Fruit fly (Drosophila melanogaster): ENCODE results near the gene heph.
A peak's percentile ranks its signal among the peaks of the same experiment; 100 is the strongest.

heph gene

DNA sequence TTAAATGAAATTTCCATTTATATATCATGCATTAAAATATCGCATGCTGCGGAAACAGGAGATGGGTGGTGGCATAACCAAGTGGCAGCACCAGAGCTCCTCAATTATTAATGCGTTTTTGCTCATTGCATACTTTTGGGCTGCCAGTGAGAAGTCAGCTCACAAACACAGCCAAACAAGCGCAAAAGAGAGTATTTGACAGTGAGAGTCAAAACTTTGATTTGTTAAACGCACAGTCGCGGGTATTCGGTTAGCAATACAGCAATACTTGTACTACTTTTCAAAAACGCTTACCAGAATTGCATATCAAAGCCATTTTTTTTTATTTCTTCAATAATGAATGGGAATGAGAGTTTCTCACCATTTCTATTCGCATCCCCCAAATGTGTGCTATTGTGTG is 69.6 kb downstream of the heph start:
- TF ChIP-seq usp (GFP tag; optimal IDR thresholded peaks at IDR 0.05) (no peak), pan (optimal IDR thresholded peaks at IDR 0.05) (no peak), Dll (optimal IDR thresholded peaks at IDR 0.05) (no peak), psq (optimal IDR thresholded peaks at IDR 0.05) (no peak), CG8478 (optimal IDR thresholded peaks at IDR 0.05) (no peak)

- TF ChIP-seq Dll (optimal IDR thresholded peaks at IDR 0.05) (no peak), CG8478 (optimal IDR thresholded peaks at IDR 0.05) (no peak), usp (GFP tag; optimal IDR thresholded peaks at IDR 0.05) (no peak), EcR (GFP tag; optimal IDR thresholded peaks at IDR 0.05) (no peak), psq (optimal IDR thresholded peaks at IDR 0.05) (no peak), pan (optimal IDR thresholded peaks at IDR 0.05) (no peak)
Observed at dm6 chr3R:31943720-31944586, 71.4 kb downstream of the heph start.

- no peak for TF ChIP-seq pan (optimal IDR thresholded peaks at IDR 0.05)
- no peak for TF ChIP-seq psq (optimal IDR thresholded peaks at IDR 0.05)
- TF ChIP-seq Dll (optimal IDR thresholded peaks at IDR 0.05) = no peak
Observed at dm6 chr3R:31941580-31941979, 73.7 kb downstream of the heph start.

DNA sequence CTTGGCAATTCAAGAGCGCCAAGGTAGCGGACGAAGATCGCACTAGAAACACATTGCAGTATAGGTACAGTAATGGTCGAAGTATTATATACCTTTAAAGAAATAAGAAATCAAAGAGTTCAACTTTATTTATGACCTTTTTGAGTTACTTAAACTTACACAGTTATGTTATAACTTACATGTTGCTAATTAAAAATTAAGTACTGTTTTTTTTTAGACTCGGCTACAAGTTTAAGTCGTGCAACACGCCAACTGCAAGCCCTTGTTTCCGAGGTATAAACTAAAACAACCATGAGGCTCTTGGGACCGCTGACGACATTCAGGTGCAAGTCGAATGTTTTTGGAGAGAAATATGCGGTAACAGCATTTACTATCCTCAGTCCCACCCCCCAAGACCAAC is 75.2 kb downstream of the heph start:
- TF ChIP-seq Dll (optimal IDR thresholded peaks at IDR 0.05) (no peak), usp (GFP tag; optimal IDR thresholded peaks at IDR 0.05) (no peak), pan (optimal IDR thresholded peaks at IDR 0.05) (no peak), EcR (GFP tag; optimal IDR thresholded peaks at IDR 0.05) (no peak), CG8478 (optimal IDR thresholded peaks at IDR 0.05) (no peak), psq (optimal IDR thresholded peaks at IDR 0.05) (no peak)

DNA sequence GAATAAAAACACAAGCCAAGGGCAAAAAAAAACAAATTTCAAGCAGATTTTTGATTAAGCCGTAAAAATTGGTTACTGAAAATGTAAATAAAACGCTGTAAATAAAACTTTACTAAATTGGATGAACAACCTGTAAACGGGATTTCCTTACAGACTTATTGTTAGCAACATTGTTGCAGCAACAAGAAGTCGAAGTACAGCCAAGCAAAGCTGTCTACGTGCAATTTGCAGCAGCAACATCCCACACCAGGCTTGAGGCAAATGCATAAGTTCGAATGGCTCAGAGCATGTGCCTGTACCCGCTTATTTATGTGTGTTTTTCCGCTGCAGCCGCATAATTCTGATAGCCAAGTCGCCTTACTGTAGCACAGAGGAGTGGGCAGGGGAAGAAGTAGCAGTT is 75.7 kb downstream of the heph start:
- no peak for TF ChIP-seq EcR (GFP tag; optimal IDR thresholded peaks at IDR 0.05)
- no peak for TF ChIP-seq CG8478 (optimal IDR thresholded peaks at IDR 0.05)
- no peak for TF ChIP-seq Dll (optimal IDR thresholded peaks at IDR 0.05)
- TF ChIP-seq usp (GFP tag; optimal IDR thresholded peaks at IDR 0.05) = no peak
- no peak for TF ChIP-seq psq (optimal IDR thresholded peaks at IDR 0.05)
- no peak for TF ChIP-seq pan (optimal IDR thresholded peaks at IDR 0.05)

dm6 chr3R:31937874-31938617 is 77.3 kb downstream of the heph start:
- TF ChIP-seq pan (optimal IDR thresholded peaks at IDR 0.05) = no peak
- no peak for TF ChIP-seq usp (GFP tag; optimal IDR thresholded peaks at IDR 0.05)
- TF ChIP-seq EcR (GFP tag; optimal IDR thresholded peaks at IDR 0.05) = no peak
- no peak for TF ChIP-seq psq (optimal IDR thresholded peaks at IDR 0.05)
- TF ChIP-seq Dll (optimal IDR thresholded peaks at IDR 0.05) = no peak
- peak; percentile 5 for TF ChIP-seq CG8478 (optimal IDR thresholded peaks at IDR 0.05)

DNA sequence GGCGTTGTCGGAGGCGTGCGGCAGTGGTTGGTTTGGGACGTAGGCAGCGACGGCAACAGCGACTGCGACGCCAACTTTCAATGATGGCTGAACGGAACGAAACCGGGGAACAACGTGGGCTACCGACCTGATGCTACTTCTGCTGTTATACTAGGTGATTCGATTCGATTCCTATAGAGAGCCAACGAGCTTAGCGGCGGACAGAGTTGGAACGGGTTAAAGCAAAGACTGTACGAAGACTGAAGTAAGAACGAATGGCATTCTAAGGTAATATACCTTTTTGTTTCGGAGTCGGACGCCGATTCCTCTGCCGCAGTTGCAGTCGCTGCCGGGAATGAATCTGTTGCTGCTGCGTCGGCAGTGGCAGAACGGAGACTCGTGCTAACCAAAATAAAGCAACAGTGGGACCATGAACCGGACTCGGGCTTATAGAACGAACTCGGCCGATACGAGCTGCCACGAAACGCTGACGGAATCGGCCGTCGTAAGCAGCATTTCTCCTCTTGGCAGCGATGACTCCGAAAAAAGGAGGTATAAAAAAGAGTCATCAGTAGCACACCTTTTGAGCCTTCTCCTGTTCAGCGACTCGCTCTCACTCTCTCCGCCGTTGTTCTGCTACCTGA is 78.1 kb downstream of the heph start:
- TF ChIP-seq EcR (GFP tag; optimal IDR thresholded peaks at IDR 0.05) = peak in 1 of 2 experiments; percentile 36
- TF ChIP-seq CG8478 (optimal IDR thresholded peaks at IDR 0.05) = no peak
- no peak for TF ChIP-seq usp (GFP tag; optimal IDR thresholded peaks at IDR 0.05)
- TF ChIP-seq Dll (optimal IDR thresholded peaks at IDR 0.05) = no peak

DNA sequence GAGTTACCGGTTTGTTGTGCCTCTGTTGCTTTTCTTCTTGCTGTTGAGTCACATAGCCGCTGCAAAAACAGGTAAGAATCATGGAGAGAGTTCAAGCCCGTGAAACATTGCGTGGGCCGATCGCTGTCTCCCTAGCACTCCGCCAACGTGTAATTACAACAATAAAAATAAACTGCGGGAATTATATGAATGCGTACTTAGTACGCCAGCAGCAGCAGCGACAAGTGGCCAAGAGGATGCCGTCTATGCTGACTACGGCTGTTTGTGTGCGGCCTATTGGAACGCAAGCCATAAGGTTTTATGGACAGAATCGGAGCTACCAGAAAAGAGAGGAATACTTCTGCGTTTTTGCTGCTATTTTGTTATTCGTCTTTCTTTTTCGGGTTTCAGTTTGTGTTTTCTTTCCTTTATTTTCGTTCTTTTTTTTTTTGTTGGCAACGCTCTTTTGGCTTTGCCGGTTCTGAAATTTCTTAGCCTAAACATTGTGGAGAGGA is 79.3 kb downstream of the heph start:
- TF ChIP-seq psq (optimal IDR thresholded peaks at IDR 0.05) = no peak
- no peak for TF ChIP-seq usp (GFP tag; optimal IDR thresholded peaks at IDR 0.05)
- no peak for TF ChIP-seq CG8478 (optimal IDR thresholded peaks at IDR 0.05)
- TF ChIP-seq Dll (optimal IDR thresholded peaks at IDR 0.05) = no peak
- TF ChIP-seq EcR (GFP tag; optimal IDR thresholded peaks at IDR 0.05) = no peak
- TF ChIP-seq pan (optimal IDR thresholded peaks at IDR 0.05) = no peak

DNA sequence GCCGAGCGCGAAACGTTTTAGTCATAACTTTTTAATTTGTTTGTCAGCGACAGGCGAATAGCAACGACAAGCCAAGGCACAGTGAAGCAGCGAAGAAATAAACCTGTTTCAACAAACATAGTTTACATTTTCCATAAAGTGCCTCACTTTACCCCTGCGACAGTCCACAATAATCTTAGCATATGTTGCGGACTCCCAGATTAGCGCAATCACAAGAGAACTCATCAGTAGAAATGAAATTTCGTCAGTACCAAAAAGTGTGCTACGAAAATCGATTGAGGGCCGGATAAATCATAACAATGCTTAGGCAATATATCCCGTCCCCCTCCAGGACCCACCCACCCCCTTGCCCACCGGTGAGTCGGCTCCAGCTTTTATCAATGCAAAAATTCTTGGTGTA is 86.9 kb downstream of the heph start:
- TF ChIP-seq usp (GFP tag; optimal IDR thresholded peaks at IDR 0.05) (no peak), CG8478 (optimal IDR thresholded peaks at IDR 0.05) (no peak), Dll (optimal IDR thresholded peaks at IDR 0.05) (no peak), psq (optimal IDR thresholded peaks at IDR 0.05) (no peak), EcR (GFP tag; optimal IDR thresholded peaks at IDR 0.05) (no peak), pan (optimal IDR thresholded peaks at IDR 0.05) (no peak)

- no peak for TF ChIP-seq EcR (GFP tag; optimal IDR thresholded peaks at IDR 0.05)
Observed at dm6 chr3R:31901579-31901978, 113.7 kb downstream of the heph start.

dm6 chr3R:31884752-31885151 is 130.6 kb downstream of the heph start:
- TF ChIP-seq usp (GFP tag; optimal IDR thresholded peaks at IDR 0.05) (no peak), CG8478 (optimal IDR thresholded peaks at IDR 0.05) (no peak), pan (optimal IDR thresholded peaks at IDR 0.05) (no peak), psq (optimal IDR thresholded peaks at IDR 0.05) (no peak), EcR (GFP tag; optimal IDR thresholded peaks at IDR 0.05) (no peak), Dll (optimal IDR thresholded peaks at IDR 0.05) (no peak)

DNA sequence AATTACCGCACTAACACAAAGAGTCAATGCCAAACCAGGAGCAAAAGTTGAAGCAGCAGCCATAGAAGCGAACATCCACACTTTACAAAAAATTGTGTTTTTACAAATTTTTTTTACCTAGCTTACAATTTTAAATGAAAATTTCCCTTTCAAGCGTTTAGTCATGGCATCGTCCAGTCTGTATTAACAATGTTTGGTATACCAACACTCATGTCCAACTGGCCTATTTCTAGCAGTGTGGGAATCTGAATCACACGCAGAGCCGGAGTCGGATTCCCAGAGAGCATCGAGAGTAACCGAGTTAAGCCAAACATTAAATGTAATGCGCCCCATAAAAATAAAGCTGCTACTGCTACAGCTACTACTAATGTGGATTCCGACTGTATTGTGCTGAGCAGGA is 132.7 kb downstream of the heph start:
- TF ChIP-seq EcR (GFP tag; optimal IDR thresholded peaks at IDR 0.05) = no peak
- no peak for TF ChIP-seq psq (optimal IDR thresholded peaks at IDR 0.05)
- no peak for TF ChIP-seq Dll (optimal IDR thresholded peaks at IDR 0.05)
- TF ChIP-seq CG8478 (optimal IDR thresholded peaks at IDR 0.05) = no peak
- no peak for TF ChIP-seq usp (GFP tag; optimal IDR thresholded peaks at IDR 0.05)
- no peak for TF ChIP-seq pan (optimal IDR thresholded peaks at IDR 0.05)

Measured in whole organism.